Comparison of ENCODE assay signal across 1 fruit fly cellular context in genomic region chr2L:5096761-5097160, dm6.
TF ChIP-seq lines count a peak whose summit lies in the region.

No protein-coding gene starts in this region.

TF ChIP-seq in whole organism, embryonic, 481 proteins besides CTCF, POLR2A, EP300 and RAD21 (continued from another document and continues in another):
- TF ChIP-seq org-1 (GFP tag; optimal IDR thresholded peaks at IDR 0.05; lab: Kevin White, UChicago) (no peak), TFAM (GFP tag; optimal IDR thresholded peaks at IDR 0.05; lab: Kevin White, UChicago) (no peak), Myb (GFP tag; optimal IDR thresholded peaks at IDR 0.05; lab: Kevin White, UChicago) (no peak), CG11456 (GFP tag; IDR thresholded peaks at IDR 0.05; lab: Robert Waterston, UW) (no peak), Gug (GFP tag; IDR thresholded peaks at IDR 0.05; lab: Robert Waterston, UW) (no peak), dimm (GFP tag; IDR thresholded peaks at IDR 0.05; lab: Robert Waterston, UW) (no peak), ind (GFP tag; optimal IDR thresholded peaks at IDR 0.05; lab: Kevin White, UChicago) (no peak), CG7745 (tag; optimal IDR thresholded peaks at IDR 0.05; lab: Kevin White, UChicago) (no peak), pan (optimal IDR thresholded peaks at IDR 0.05; lab: Kevin White, UChicago) (no peak), pan (GFP tag; optimal IDR thresholded peaks at IDR 0.05 in 1 of 2, IDR thresholded peaks at IDR 0.05 in 1 of 2) (no peak), CG15601 (tag; optimal IDR thresholded peaks at IDR 0.05; lab: Kevin White, UChicago) (no peak), CG1647 (GFP tag; optimal IDR thresholded peaks at IDR 0.05; lab: Kevin White, UChicago) (no peak), Neu2 (GFP tag; optimal IDR thresholded peaks at IDR 0.05; lab: Kevin White, UChicago; ENCODE audit: borderline replicate concordance) (no peak), CG11696 (GFP tag; IDR thresholded peaks at IDR 0.05; lab: Robert Waterston, UW) (no peak), z (GFP tag; IDR thresholded peaks at IDR 0.05; lab: Robert Waterston, UW) (no peak), hbn (GFP tag; IDR thresholded peaks at IDR 0.05; lab: Robert Waterston, UW; ENCODE audit: partially characterized antibody) (no peak), toy (GFP tag; IDR thresholded peaks at IDR 0.05; lab: Robert Waterston, UW) (no peak), CG14667 (GFP tag; IDR thresholded peaks at IDR 0.05; lab: Robert Waterston, UW) (no peak), nmo (GFP tag; optimal IDR thresholded peaks at IDR 0.05; lab: Kevin White, UChicago) (no peak), Side (GFP tag; optimal IDR thresholded peaks at IDR 0.05; lab: Kevin White, UChicago) (no peak), nerfin-2 (GFP tag; IDR thresholded peaks at IDR 0.05; lab: Robert Waterston, UW; ENCODE audit: partially characterized antibody) (no peak), Dip3 (GFP tag; optimal IDR thresholded peaks at IDR 0.05; lab: Kevin White, UChicago) (no peak), Abd-B (GFP tag; optimal IDR thresholded peaks at IDR 0.05; lab: Kevin White, UChicago) (no peak), chinmo (GFP tag; IDR thresholded peaks at IDR 0.05; lab: Robert Waterston, UW; ENCODE audit: partially characterized antibody) (no peak), CG33213 (GFP tag; optimal IDR thresholded peaks at IDR 0.05; lab: Kevin White, UChicago) (no peak), jing (GFP tag; optimal IDR thresholded peaks at IDR 0.05; lab: Kevin White, UChicago) (no peak), CG14050 (GFP tag; IDR thresholded peaks at IDR 0.05; lab: Robert Waterston, UW) (no peak), CG2875 (GFP tag; optimal IDR thresholded peaks at IDR 0.05; lab: Kevin White, UChicago) (no peak), her (GFP tag; optimal IDR thresholded peaks at IDR 0.05; lab: Kevin White, UChicago) (peak; percentile 16), dan (GFP tag; IDR thresholded peaks at IDR 0.05; lab: Robert Waterston, UW) (no peak), CG4424 (GFP tag; optimal IDR thresholded peaks at IDR 0.05; lab: Kevin White, UChicago) (no peak), E2f1 (GFP tag; IDR thresholded peaks at IDR 0.05; lab: Robert Waterston, UW) (no peak), kay (GFP tag; optimal IDR thresholded peaks at IDR 0.05; lab: Kevin White, UChicago) (no peak), CG3995 (GFP tag; optimal IDR thresholded peaks at IDR 0.05; lab: Kevin White, UChicago) (no peak), lov (optimal IDR thresholded peaks at IDR 0.05; lab: Kevin White, UChicago) (no peak), lov (GFP tag; IDR thresholded peaks at IDR 0.05; lab: Robert Waterston, UW) (no peak), CG4730 (GFP tag; IDR thresholded peaks at IDR 0.05; lab: Robert Waterston, UW) (no peak), BEAF-32 (GFP tag; optimal IDR thresholded peaks at IDR 0.05; lab: Kevin White, UChicago) (no peak), vnd (GFP tag; IDR thresholded peaks at IDR 0.05; lab: Robert Waterston, UW; ENCODE audit: partially characterized antibody) (no peak), CG3838 (GFP tag; optimal IDR thresholded peaks at IDR 0.05; lab: Kevin White, UChicago) (no peak), CG12391 (tag; optimal IDR thresholded peaks at IDR 0.05; lab: Kevin White, UChicago) (no peak), Adf1 (GFP tag; IDR thresholded peaks at IDR 0.05; lab: Robert Waterston, UW) (no peak), odd (GFP tag; optimal IDR thresholded peaks at IDR 0.05; lab: Kevin White, UChicago) (peak; percentile 66), chn (GFP tag; optimal IDR thresholded peaks at IDR 0.05; lab: Kevin White, UChicago) (no peak), CG1832 (GFP tag; optimal IDR thresholded peaks at IDR 0.05; lab: Kevin White, UChicago) (no peak), CG8089 (GFP tag; optimal IDR thresholded peaks at IDR 0.05; lab: Kevin White, UChicago) (no peak), CG15514 (GFP tag; optimal IDR thresholded peaks at IDR 0.05; lab: Kevin White, UChicago) (peak; percentile 82), CG15269 (tag; optimal IDR thresholded peaks at IDR 0.05; lab: Kevin White, UChicago) (peak; percentile 24), wdn (GFP tag; IDR thresholded peaks at IDR 0.05; lab: Robert Waterston, UW) (no peak), CG33557 (GFP tag; optimal IDR thresholded peaks at IDR 0.05; lab: Kevin White, UChicago) (no peak), CG12942 (GFP tag; optimal IDR thresholded peaks at IDR 0.05; lab: Kevin White, UChicago) (no peak), CG9727 (GFP tag; optimal IDR thresholded peaks at IDR 0.05; lab: Kevin White, UChicago) (peak; percentile 9), peb (GFP tag; IDR thresholded peaks at IDR 0.05; lab: Robert Waterston, UW) (no peak), lilli (GFP tag; optimal IDR thresholded peaks at IDR 0.05; lab: Kevin White, UChicago) (no peak), CG1792 (GFP tag; optimal IDR thresholded peaks at IDR 0.05; lab: Kevin White, UChicago) (no peak), bcd (GFP tag; optimal IDR thresholded peaks at IDR 0.05; lab: Kevin White, UChicago) (no peak), Gsc (GFP tag; IDR thresholded peaks at IDR 0.05; lab: Robert Waterston, UW) (no peak), Lpt (GFP tag; optimal IDR thresholded peaks at IDR 0.05; lab: Kevin White, UChicago) (no peak), nau (GFP tag; optimal IDR thresholded peaks at IDR 0.05; lab: Kevin White, UChicago) (no peak), CG10209 (GFP tag; optimal IDR thresholded peaks at IDR 0.05; lab: Kevin White, UChicago) (no peak), Ssrp (tag; optimal IDR thresholded peaks at IDR 0.05; lab: Kevin White, UChicago) (no peak), CrebB (tag; optimal IDR thresholded peaks at IDR 0.05; lab: Kevin White, UChicago) (peak; percentile 33), Ets65A (GFP tag; lab: Kevin White, UChicago) (no peak), fu2 (GFP tag; optimal IDR thresholded peaks at IDR 0.05; lab: Kevin White, UChicago) (no peak), CG7372 (GFP tag; IDR thresholded peaks at IDR 0.05; lab: Robert Waterston, UW) (no peak), Med (GFP tag; lab: Kevin White, UChicago) (peak; percentile 80), wor (GFP tag; IDR thresholded peaks at IDR 0.05; lab: Robert Waterston, UW) (no peak), Dref (GFP tag; IDR thresholded peaks at IDR 0.05; lab: Robert Waterston, UW) (no peak), Rx (GFP tag; IDR thresholded peaks at IDR 0.05; lab: Robert Waterston, UW) (no peak), CG7839 (tag; optimal IDR thresholded peaks at IDR 0.05; lab: Kevin White, UChicago) (no peak), shn (GFP tag; optimal IDR thresholded peaks at IDR 0.05; lab: Kevin White, UChicago) (no peak), kni (GFP tag; optimal IDR thresholded peaks at IDR 0.05; lab: Kevin White, UChicago) (peak; percentile 51), CG34376 (GFP tag; optimal IDR thresholded peaks at IDR 0.05; lab: Kevin White, UChicago) (peak; percentile 91), CG12104 (GFP tag; optimal IDR thresholded peaks at IDR 0.05; lab: Kevin White, UChicago) (no peak), zfh2 (GFP tag; optimal IDR thresholded peaks at IDR 0.05; lab: Kevin White, UChicago) (no peak), disco-r (GFP tag; optimal IDR thresholded peaks at IDR 0.05; lab: Kevin White, UChicago) (no peak), CG13424 (tag; optimal IDR thresholded peaks at IDR 0.05; lab: Kevin White, UChicago) (no peak), Meics (GFP tag; optimal IDR thresholded peaks at IDR 0.05; lab: Kevin White, UChicago) (peak; percentile 69), Hr78 (GFP tag; optimal IDR thresholded peaks at IDR 0.05; lab: Kevin White, UChicago) (no peak), HHEX (GFP tag; optimal IDR thresholded peaks at IDR 0.05; lab: Kevin White, UChicago) (peak; percentile 58), ci (GFP tag; IDR thresholded peaks at IDR 0.05; lab: Robert Waterston, UW) (peak; percentile 67; the same call in 2 of the 3 replicates), slbo (GFP tag; IDR thresholded peaks at IDR 0.05; lab: Robert Waterston, UW) (no peak), klu (GFP tag; IDR thresholded peaks at IDR 0.05; lab: Robert Waterston, UW) (no peak), maf-S (GFP tag; optimal IDR thresholded peaks at IDR 0.05; lab: Kevin White, UChicago) (no peak), onecut (GFP tag; IDR thresholded peaks at IDR 0.05; lab: Robert Waterston, UW) (peak; percentile 98), vvl (GFP tag; IDR thresholded peaks at IDR 0.05; lab: Robert Waterston, UW) (peak; percentile 33; the same call in 1 of the 2 replicates), fd96Cb (tag; optimal IDR thresholded peaks at IDR 0.05; lab: Kevin White, UChicago) (no peak), CG17328 (GFP tag; IDR thresholded peaks at IDR 0.05; lab: Robert Waterston, UW) (no peak), cwo (GFP tag; optimal IDR thresholded peaks at IDR 0.05; lab: Kevin White, UChicago) (peak; percentile 39), repo (GFP tag; optimal IDR thresholded peaks at IDR 0.05; lab: Kevin White, UChicago) (no peak), CG2202 (tag; optimal IDR thresholded peaks at IDR 0.05; lab: Kevin White, UChicago) (no peak), D19B (GFP tag; optimal IDR thresholded peaks at IDR 0.05; lab: Kevin White, UChicago) (no peak), amos (GFP tag; IDR thresholded peaks at IDR 0.05; lab: Robert Waterston, UW; ENCODE audit: partially characterized antibody) (no peak), HLHmδ (GFP tag; optimal IDR thresholded peaks at IDR 0.05; lab: Kevin White, UChicago) (peak; percentile 90), CG3407 (GFP tag; optimal IDR thresholded peaks at IDR 0.05; lab: Kevin White, UChicago) (no peak), NC2β (GFP tag; optimal IDR thresholded peaks at IDR 0.05; lab: Kevin White, UChicago) (no peak), Awh (GFP tag; IDR thresholded peaks at IDR 0.05; lab: Robert Waterston, UW) (peak; percentile 23; the same call in 1 of the 2 replicates), CG3163 (GFP tag; optimal IDR thresholded peaks at IDR 0.05; lab: Kevin White, UChicago) (no peak), dpn (GFP tag; optimal IDR thresholded peaks at IDR 0.05; lab: Kevin White, UChicago) (no peak), CG12219 (GFP tag; optimal IDR thresholded peaks at IDR 0.05; lab: Kevin White, UChicago) (peak; percentile 36), CG10321 (GFP tag; IDR thresholded peaks at IDR 0.05; lab: Robert Waterston, UW) (no peak), hkb (optimal IDR thresholded peaks at IDR 0.05; lab: Kevin White, UChicago) (no peak), hkb (GFP tag; IDR thresholded peaks at IDR 0.05; lab: Robert Waterston, UW) (no peak), gsb (GFP tag; IDR thresholded peaks at IDR 0.05; lab: Robert Waterston, UW) (no peak), mam (GFP tag; optimal IDR thresholded peaks at IDR 0.05; lab: Kevin White, UChicago) (no peak), bab2 (GFP tag; optimal IDR thresholded peaks at IDR 0.05; lab: Kevin White, UChicago) (no peak), Hr3 (GFP tag; optimal IDR thresholded peaks at IDR 0.05; lab: Kevin White, UChicago) (no peak), CG17385 (GFP tag; optimal IDR thresholded peaks at IDR 0.05; lab: Kevin White, UChicago) (peak; percentile 36), sc (optimal IDR thresholded peaks at IDR 0.05; lab: Kevin White, UChicago) (no peak), sc (GFP tag; optimal IDR thresholded peaks at IDR 0.05; lab: Kevin White, UChicago) (no peak), yki (optimal IDR thresholded peaks at IDR 0.05; lab: Kevin White, UChicago) (no peak), Fer2 (tag; optimal IDR thresholded peaks at IDR 0.05; lab: Kevin White, UChicago) (no peak), Atf3 (GFP tag; optimal IDR thresholded peaks at IDR 0.05; lab: Kevin White, UChicago) (no peak), gsb-n (tag; optimal IDR thresholded peaks at IDR 0.05; lab: Kevin White, UChicago) (no peak), CG10565 (GFP tag; optimal IDR thresholded peaks at IDR 0.05; lab: Kevin White, UChicago) (no peak), gcm2 (GFP tag; optimal IDR thresholded peaks at IDR 0.05; lab: Kevin White, UChicago) (no peak), sens-2 (GFP tag; IDR thresholded peaks at IDR 0.05; lab: Robert Waterston, UW) (no peak), slp2 (GFP tag; optimal IDR thresholded peaks at IDR 0.05; lab: Kevin White, UChicago) (no peak), tio (GFP tag; optimal IDR thresholded peaks at IDR 0.05; lab: Kevin White, UChicago) (no peak), stwl (tag; optimal IDR thresholded peaks at IDR 0.05; lab: Kevin White, UChicago) (no peak), Atf6 (GFP tag; IDR thresholded peaks at IDR 0.05; lab: Robert Waterston, UW) (no peak), CG12659 (GFP tag; optimal IDR thresholded peaks at IDR 0.05; lab: Kevin White, UChicago) (no peak), ash1 (GFP tag; optimal IDR thresholded peaks at IDR 0.05; lab: Kevin White, UChicago) (no peak), exex (tag; optimal IDR thresholded peaks at IDR 0.05; lab: Kevin White, UChicago) (no peak), eyg (GFP tag; optimal IDR thresholded peaks at IDR 0.05; lab: Kevin White, UChicago) (no peak), Blimp-1 (GFP tag; optimal IDR thresholded peaks at IDR 0.05; lab: Kevin White, UChicago) (no peak), Aef1 (GFP tag; IDR thresholded peaks at IDR 0.05; lab: Robert Waterston, UW) (no peak), fd3F (GFP tag; optimal IDR thresholded peaks at IDR 0.05; lab: Kevin White, UChicago) (peak; percentile 8), CG6254 (GFP tag; optimal IDR thresholded peaks at IDR 0.05; lab: Kevin White, UChicago) (no peak), fd102C (GFP tag; optimal IDR thresholded peaks at IDR 0.05; lab: Kevin White, UChicago) (no peak), lbe (GFP tag; optimal IDR thresholded peaks at IDR 0.05; lab: Kevin White, UChicago) (no peak), HmgZ (tag; optimal IDR thresholded peaks at IDR 0.05; lab: Kevin White, UChicago) (no peak), Ptx1 (GFP tag; IDR thresholded peaks at IDR 0.05; lab: Robert Waterston, UW) (no peak), Hand (GFP tag; optimal IDR thresholded peaks at IDR 0.05; lab: Kevin White, UChicago) (peak; percentile 81), lola (GFP tag; optimal IDR thresholded peaks at IDR 0.05; lab: Kevin White, UChicago) (no peak), sqz (GFP tag; optimal IDR thresholded peaks at IDR 0.05; lab: Kevin White, UChicago) (no peak), Hsf (GFP tag; optimal IDR thresholded peaks at IDR 0.05; lab: Kevin White, UChicago) (no peak), CG10431 (GFP tag; optimal IDR thresholded peaks at IDR 0.05; lab: Kevin White, UChicago) (peak; percentile 52), CG8478 (optimal IDR thresholded peaks at IDR 0.05; lab: Kevin White, UChicago) (no peak), salm (tag; optimal IDR thresholded peaks at IDR 0.05; lab: Kevin White, UChicago) (no peak), Tbp (GFP tag; optimal IDR thresholded peaks at IDR 0.05; lab: Kevin White, UChicago) (no peak), Mrtf (GFP tag; IDR thresholded peaks at IDR 0.05; lab: Robert Waterston, UW) (no peak)
